Worm (Caenorhabditis elegans) whole organism, mixed stage, embryonic: ENCODE data around the gene kbp-2.

Experiments
- M03D4.4 ChIP-seq: sonication (generic microtip); optimal IDR thresholded peaks from 2 replicates; lab custom pipeline; 2017; ENCODE audit warnings: mild to moderate bottlenecking, missing genetic modification characterization, missing compliant biosample characterization
- bed-3 ChIP-seq: fragments of 200-800 bp; sonication (Bioruptor generic); optimal IDR thresholded peaks from 3 replicates; lab custom pipeline; 2018; ENCODE audit warnings: mild to moderate bottlenecking, missing genetic modification characterization, moderate library complexity, missing compliant biosample characterization
- blmp-1 ChIP-seq: fragments of 150-350 bp; optimal IDR thresholded peaks from 2 replicates; lab custom pipeline; 2014; ENCODE audit warnings: missing biosample characterization, missing genetic modification characterization
- ceh-43 ChIP-seq: fragments of 200-800 bp; sonication (Bioruptor generic); optimal IDR thresholded peaks from 2 replicates; lab custom pipeline; 2018; ENCODE audit warnings: mild to moderate bottlenecking, missing genetic modification characterization, moderate library complexity, missing compliant biosample characterization
- ceh-83 ChIP-seq: fragments of 200-800 bp; sonication (Bioruptor generic); optimal IDR thresholded peaks from 2 replicates; lab custom pipeline; 2018; ENCODE audit warnings: mild to moderate bottlenecking, missing genetic modification characterization, missing compliant biosample characterization
- ces-1 ChIP-seq: fragments of 150-350 bp; optimal IDR thresholded peaks from 2 replicates; lab custom pipeline; 2014; ENCODE audit warnings: missing biosample characterization, missing genetic modification reagents, missing genetic modification characterization
- cnd-1 ChIP-seq: fragments of 200-800 bp; sonication (Bioruptor generic); optimal IDR thresholded peaks from 2 replicates; lab custom pipeline; 2018; ENCODE audit warnings: mild to moderate bottlenecking, missing genetic modification characterization, missing compliant biosample characterization
- elt-1 ChIP-seq: sonication (generic microtip); optimal IDR thresholded peaks from 2 replicates; lab custom pipeline; 2017; ENCODE audit warnings: missing genetic modification characterization, mild to moderate bottlenecking, missing compliant biosample characterization, antibody characterized with exemption, moderate library complexity, borderline replicate concordance; ENCODE audit not compliant: insufficient read depth
- elt-3 ChIP-seq: fragments of 150-350 bp; optimal IDR thresholded peaks from 2 replicates; lab custom pipeline; 2014; ENCODE audit warnings: missing biosample characterization, missing genetic modification characterization
- flh-1 ChIP-seq: fragments of 200-800 bp; sonication (Bioruptor generic); optimal IDR thresholded peaks from 2 replicates; lab custom pipeline; 2018; ENCODE audit warnings: mild to moderate bottlenecking, missing genetic modification characterization, moderate library complexity, missing compliant biosample characterization
- ham-2 ChIP-seq: fragments of 200-800 bp; sonication (Bioruptor generic); optimal IDR thresholded peaks from 2 replicates; lab custom pipeline; 2018; ENCODE audit warnings: mild to moderate bottlenecking, missing genetic modification characterization, missing compliant biosample characterization
- hlh-1 ChIP-seq: fragments of 150-350 bp; optimal IDR thresholded peaks from 2 replicates; lab custom pipeline; 2014; ENCODE audit warnings: missing biosample characterization, missing genetic modification reagents, missing genetic modification characterization
- lin-13 ChIP-seq: fragments of 150-350 bp; optimal IDR thresholded peaks from 2 replicates; lab custom pipeline; 2014; ENCODE audit warnings: missing biosample characterization, missing genetic modification characterization
- lin-32 ChIP-seq: fragments of 200-800 bp; sonication (Bioruptor generic); optimal IDR thresholded peaks from 2 replicates; lab custom pipeline; 2018; ENCODE audit warnings: mild to moderate bottlenecking, missing genetic modification characterization, missing compliant biosample characterization
- lsy-2 ChIP-seq: fragments of 150-350 bp; optimal IDR thresholded peaks from 2 replicates; lab custom pipeline; 2014; ENCODE audit warnings: missing biosample characterization, missing genetic modification characterization
- mab-5 ChIP-seq: fragments of 150-350 bp; optimal IDR thresholded peaks from 2 replicates; lab custom pipeline; 2014; ENCODE audit warnings: missing biosample characterization, missing genetic modification characterization
- mep-1 ChIP-seq: fragments of 150-350 bp; optimal IDR thresholded peaks from 2 replicates; lab custom pipeline; 2017; ENCODE audit warnings: missing biosample characterization, missing genetic modification reagents, missing genetic modification characterization, inconsistent platforms
- mls-2 ChIP-seq: sonication (generic microtip); optimal IDR thresholded peaks from 2 replicates; lab custom pipeline; 2016; ENCODE audit warnings: mild to moderate bottlenecking, missing genetic modification characterization, moderate library complexity, missing compliant biosample characterization
- nhr-12 ChIP-seq: fragments of 150-350 bp; optimal IDR thresholded peaks from 2 replicates; lab custom pipeline; 2014; ENCODE audit warnings: missing biosample characterization, missing genetic modification characterization
- nhr-2 ChIP-seq: fragments of 150-350 bp; optimal IDR thresholded peaks from 2 replicates; lab custom pipeline; 2014; ENCODE audit warnings: missing biosample characterization, missing genetic modification characterization
- nhr-28 ChIP-seq: fragments of 150-350 bp; optimal IDR thresholded peaks from 2 replicates; lab custom pipeline; 2014; ENCODE audit warnings: missing biosample characterization, missing genetic modification characterization
- nhr-76 ChIP-seq: sonication (generic microtip); optimal IDR thresholded peaks from 2 replicates; lab custom pipeline; 2017; ENCODE audit warnings: missing biosample characterization, missing genetic modification characterization
- pha-4 ChIP-seq: fragments of 150-350 bp; optimal IDR thresholded peaks from 2 replicates; lab custom pipeline; 2018; ENCODE audit warnings: missing biosample characterization, missing genetic modification reagents, missing genetic modification characterization
- sem-2 ChIP-seq: fragments of 200-800 bp; sonication (Bioruptor generic); optimal IDR thresholded peaks from 2 replicates; lab custom pipeline; 2018; ENCODE audit warnings: mild to moderate bottlenecking, missing genetic modification characterization, missing compliant biosample characterization
- snpc-4 ChIP-seq: fragments of 150-350 bp; optimal IDR thresholded peaks from 2 replicates; lab custom pipeline; 2014; ENCODE audit warnings: missing biosample characterization, missing genetic modification characterization
- sptf-1 ChIP-seq: sonication (generic microtip); optimal IDR thresholded peaks from 2 replicates; lab custom pipeline; 2017; ENCODE audit warnings: mild to moderate bottlenecking, missing genetic modification characterization, moderate library complexity, missing compliant biosample characterization
- tbx-8 ChIP-seq: fragments of 200-800 bp; sonication (Bioruptor generic); optimal IDR thresholded peaks from 2 replicates; lab custom pipeline; 2018; ENCODE audit warnings: mild to moderate bottlenecking, missing genetic modification characterization, moderate library complexity, missing compliant biosample characterization
- unc-120 ChIP-seq: sonication (generic microtip); optimal IDR thresholded peaks from 2 replicates; lab custom pipeline; 2017; ENCODE audit warnings: missing genetic modification characterization, missing compliant biosample characterization; ENCODE audit not compliant: poor library complexity, severe bottlenecking
- unc-39 ChIP-seq: fragments of 150-350 bp; optimal IDR thresholded peaks from 2 replicates; lab custom pipeline; 2014; ENCODE audit warnings: missing biosample characterization, missing genetic modification characterization
- zip-8 ChIP-seq: fragments of 150-350 bp; optimal IDR thresholded peaks from 2 replicates; lab custom pipeline; 2014; ENCODE audit warnings: missing biosample characterization, missing genetic modification characterization
- ztf-11 ChIP-seq: fragments of 150-350 bp; optimal IDR thresholded peaks from 2 replicates; lab custom pipeline; 2014; ENCODE audit warnings: missing biosample characterization, missing genetic modification characterization

kbp-2 gene

ce11 chrIII:4903784-4904183 is at the start of gene kbp-2:
Gene kbp-2, minus strand, starts transcription at chrIII:4903884.
- TF ChIP-seq elt-1 (tag; lab: Kevin White, UChicago) (no peak), mls-2 (tag; lab: Kevin White, UChicago) (no peak), ceh-43 (GFP tag; lab: Kevin White, UChicago) (no peak), lin-13 (tag; lab: Kevin White, UChicago) (no peak), pha-4 (tag; lab: Kevin White, UChicago) (no peak), mab-5 (no peak), ces-1 (GFP tag; lab: Kevin White, UChicago) (no peak), ham-2 (GFP tag; lab: Kevin White, UChicago) (no peak), hlh-1 (tag; lab: Kevin White, UChicago) (no peak), nhr-76 (tag; lab: Kevin White, UChicago) (no peak), nhr-12 (tag; lab: Kevin White, UChicago) (no peak), unc-39 (tag; lab: Kevin White, UChicago) (no peak), bed-3 (no peak), ceh-83 (no peak), sptf-1 (tag; lab: Kevin White, UChicago) (no peak), blmp-1 (tag; lab: Kevin White, UChicago) (no peak)

ce11 chrIII:4952970-4953369 is 49.3 kb upstream of the kbp-2 start:
- no peak for TF ChIP-seq mep-1
- no peak for TF ChIP-seq snpc-4
- no peak for TF ChIP-seq unc-120 (tag; lab: Kevin White, UChicago)
- TF ChIP-seq lsy-2 (tag; lab: Kevin White, UChicago), result no peak
- no peak for TF ChIP-seq pha-4 (tag; lab: Kevin White, UChicago)
- TF ChIP-seq ztf-11 (tag; lab: Kevin White, UChicago), result no peak
- no peak for TF ChIP-seq sem-2
- no peak for TF ChIP-seq ceh-83
- TF ChIP-seq tbx-8 (GFP tag; lab: Kevin White, UChicago), result no peak

ce11 chrIII:4951824-4952223 is 48.1 kb upstream of the kbp-2 start, which contains the start of gene flh-2:
Gene flh-2, plus strand, starts transcription at chrIII:4952124.
- TF ChIP-seq ceh-43 (GFP tag; lab: Kevin White, UChicago) (no peak), tbx-8 (GFP tag; lab: Kevin White, UChicago) (no peak), zip-8 (tag; lab: Kevin White, UChicago) (no peak), elt-3 (tag; lab: Kevin White, UChicago) (no peak), nhr-12 (tag; lab: Kevin White, UChicago) (no peak), hlh-1 (tag; lab: Kevin White, UChicago) (no peak)

ce11 chrIII:4951210-4951609 is 47.5 kb upstream of the kbp-2 start:
- TF ChIP-seq cnd-1 (no peak), nhr-28 (tag; lab: Kevin White, UChicago) (no peak), mls-2 (tag; lab: Kevin White, UChicago) (no peak)
- TF ChIP-seq, all 35 proteins: peak for 0

- TF ChIP-seq nhr-2 (tag; lab: Kevin White, UChicago) (no peak), ham-2 (GFP tag; lab: Kevin White, UChicago) (no peak), unc-39 (tag; lab: Kevin White, UChicago) (no peak), hlh-1 (tag; lab: Kevin White, UChicago) (no peak), M03D4.4 (tag; lab: Kevin White, UChicago) (no peak), ceh-43 (GFP tag; lab: Kevin White, UChicago) (no peak), pha-4 (tag; lab: Kevin White, UChicago) (no peak), ces-1 (GFP tag; lab: Kevin White, UChicago) (no peak), snpc-4 (no peak), lin-32 (GFP tag; lab: Kevin White, UChicago) (no peak), nhr-12 (tag; lab: Kevin White, UChicago) (no peak), bed-3 (no peak), ceh-83 (no peak), flh-1 (GFP tag; lab: Kevin White, UChicago) (no peak), zip-8 (tag; lab: Kevin White, UChicago) (no peak), sem-2 (no peak), mep-1 (no peak), mls-2 (tag; lab: Kevin White, UChicago) (no peak), unc-120 (tag; lab: Kevin White, UChicago) (no peak), lsy-2 (tag; lab: Kevin White, UChicago) (no peak)
These were observed 46.7 kb upstream of the kbp-2 start for ce11 chrIII:4950345-4950744.
